Worm (Caenorhabditis elegans) whole organism, young adult: ENCODE measurements around the gene dpy-11.

Experiments
- B0035.1 ChIP-seq: sonication (generic microtip); optimal IDR thresholded peaks from 2 replicates; lab custom pipeline; 2016; ENCODE audit warnings: missing genetic modification characterization, mild to moderate bottlenecking, missing compliant biosample characterization, missing genotype, missing genetic modification reagents
- B0336.3 ChIP-seq: fragments of 200-800 bp; sonication (Bioruptor generic); IDR thresholded peaks from 2 replicates; pipeline ENCODE4 v1.3.6; 2022; ENCODE audit warnings: missing genetic modification characterization, missing compliant biosample characterization
- D2030.7 ChIP-seq: fragments of 200-800 bp; sonication (Bioruptor generic); IDR thresholded peaks from 2 replicates; pipeline ENCODE4 v1.3.6; 2022; ENCODE audit warnings: missing genetic modification reagents, missing genetic modification characterization, missing compliant biosample characterization
- F10E7.11 ChIP-seq: sonication (generic microtip); optimal IDR thresholded peaks from 2 replicates; lab custom pipeline; 2017; ENCODE audit warnings: mild to moderate bottlenecking, missing genetic modification characterization, moderate library complexity, missing compliant biosample characterization
- F22D6.2 ChIP-seq: sonication (generic microtip); optimal IDR thresholded peaks from 2 replicates; lab custom pipeline; 2016; ENCODE audit warnings: mild to moderate bottlenecking, missing genetic modification characterization, missing compliant biosample characterization
- F33H1.4 ChIP-seq: fragments of 200-800 bp; sonication (Bioruptor generic); IDR thresholded peaks from 2 replicates; pipeline ENCODE4 v1.3.6; 2022; ENCODE audit warnings: missing genetic modification reagents, missing genetic modification characterization, missing compliant biosample characterization
- K11D2.4 ChIP-seq: fragments of 200-800 bp; sonication (Bioruptor generic); IDR thresholded peaks from 2 replicates; pipeline ENCODE4 v1.3.6; 2022; ENCODE audit warnings: missing genetic modification reagents, missing genetic modification characterization, missing compliant biosample characterization
- Y56A3A.18 ChIP-seq: fragments of 200-800 bp; sonication (Bioruptor generic); IDR thresholded peaks from 2 replicates; pipeline ENCODE4 v1.3.6; 2022; ENCODE audit warnings: missing genetic modification reagents, missing genetic modification characterization, missing compliant biosample characterization
- ceh-79 ChIP-seq: sonication (generic microtip); optimal IDR thresholded peaks from 2 replicates; lab custom pipeline; 2017; ENCODE audit warnings: mild to moderate bottlenecking, missing genetic modification characterization, missing compliant biosample characterization
- ceh-91 ChIP-seq: fragments of 200-800 bp; sonication (Bioruptor generic); IDR thresholded peaks from 2 replicates; pipeline ENCODE4 v1.3.6; 2022; ENCODE audit warnings: missing genetic modification reagents, missing genetic modification characterization, missing compliant biosample characterization
- chd-7 ChIP-seq: sonication (generic microtip); optimal IDR thresholded peaks from 2 replicates; lab custom pipeline; 2016; ENCODE audit warnings: mild to moderate bottlenecking, missing genetic modification characterization, moderate library complexity, missing compliant biosample characterization
- dox-1 ChIP-seq: fragments of 200-800 bp; sonication (Bioruptor generic); IDR thresholded peaks from 2 replicates; pipeline ENCODE4 v1.3.6; 2022; ENCODE audit warnings: missing genetic modification reagents, missing genetic modification characterization, missing compliant biosample characterization
- efl-1 ChIP-seq: fragments of 150-350 bp; optimal IDR thresholded peaks from 2 replicates; lab custom pipeline; 2014; ENCODE audit warnings: missing biosample characterization, missing genetic modification reagents, missing genetic modification characterization
- egrh-3 ChIP-seq: fragments of 200-800 bp; sonication (Bioruptor generic); IDR thresholded peaks from 2 replicates; pipeline ENCODE4 v1.3.6; 2022; ENCODE audit warnings: missing genetic modification reagents, missing genetic modification characterization, missing compliant biosample characterization
- fkh-3 ChIP-seq: sonication (generic microtip); optimal IDR thresholded peaks from 2 replicates; lab custom pipeline; 2016; ENCODE audit warnings: mild to moderate bottlenecking, missing genetic modification characterization, missing compliant biosample characterization
- him-1 ChIP-seq: sonication (generic microtip); optimal IDR thresholded peaks from 2 replicates; lab custom pipeline; 2016; ENCODE audit warnings: missing genotype, missing genetic modification reagents, missing genetic modification characterization, missing compliant biosample characterization
- hmg-1.2 ChIP-seq: fragments of 200-800 bp; sonication (Bioruptor generic); IDR thresholded peaks from 2 replicates; pipeline ENCODE4 v1.3.6; 2022; ENCODE audit warnings: missing genetic modification reagents, missing genetic modification characterization, missing compliant biosample characterization
- lin-40 ChIP-seq: sonication (generic microtip); optimal IDR thresholded peaks from 2 replicates; lab custom pipeline; 2016; ENCODE audit warnings: missing genetic modification characterization, mild to moderate bottlenecking, missing compliant biosample characterization, missing genotype, missing genetic modification reagents
- lsl-1 ChIP-seq: fragments of 200-800 bp; sonication (Bioruptor generic); optimal IDR thresholded peaks from 2 replicates; lab custom pipeline; 2018; ENCODE audit warnings: mild to moderate bottlenecking, missing genetic modification characterization, moderate library complexity, missing compliant biosample characterization
- lsy-27 ChIP-seq: sonication (generic microtip); optimal IDR thresholded peaks from 2 replicates; lab custom pipeline; 2017; ENCODE audit warnings: missing genetic modification characterization, mild to moderate bottlenecking, missing compliant biosample characterization, antibody characterized with exemption, missing genotype, borderline replicate concordance; ENCODE audit not compliant: insufficient read depth
- madf-10 ChIP-seq: sonication (generic microtip); optimal IDR thresholded peaks from 2 replicates; lab custom pipeline; 2016; ENCODE audit warnings: mild to moderate bottlenecking, missing genetic modification characterization, missing compliant biosample characterization
- madf-6 ChIP-seq: fragments of 200-800 bp; sonication (Bioruptor generic); IDR thresholded peaks from 2 replicates; pipeline ENCODE4 v1.3.6; 2022; ENCODE audit warnings: missing genetic modification reagents, missing genetic modification characterization, missing compliant biosample characterization
- madf-8 ChIP-seq: fragments of 200-800 bp; sonication (Bioruptor generic); conservative IDR thresholded peaks from 2 replicates; pipeline ENCODE4 v1.3.6; 2022; ENCODE audit warnings: missing genetic modification reagents, missing genetic modification characterization, missing compliant biosample characterization
- nhr-120 ChIP-seq: fragments of 200-800 bp; sonication (Bioruptor generic); IDR thresholded peaks from 2 replicates; pipeline ENCODE4 v1.3.6; 2022; ENCODE audit warnings: missing genetic modification characterization, missing compliant biosample characterization
- nhr-80 ChIP-seq: sonication (generic microtip); optimal IDR thresholded peaks from 2 replicates; lab custom pipeline; 2016; ENCODE audit warnings: missing genetic modification characterization, missing compliant biosample characterization
- pha-4 ChIP-seq: fragments of 150-350 bp; sonication (generic microtip); optimal IDR thresholded peaks from 2 replicates; lab custom pipeline; 2014; ENCODE audit warnings: missing biosample characterization, missing genetic modification reagents, missing genetic modification characterization
- rcor-1 ChIP-seq: fragments of 200-800 bp; sonication (Bioruptor generic); IDR thresholded peaks from 2 replicates; pipeline ENCODE4 v1.3.6; 2022; ENCODE audit warnings: missing genetic modification reagents, missing genetic modification characterization, missing compliant biosample characterization
- snpc-4 ChIP-seq, 5 experiments: fragments of 150-350 bp in 1 of 5; sonication (generic microtip) in 4 of 5; optimal IDR thresholded peaks; 2 replicates each; lab custom pipeline; 2014 to 2018; ENCODE audit warnings: missing genetic modification characterization in 5 of 5, missing biosample characterization in 3 of 5, antibody characterized with exemption in 2 of 5, mild to moderate bottlenecking in 2 of 5, missing compliant biosample characterization in 2 of 5, missing genotype in 2 of 5, moderate library complexity in 2 of 5, missing genetic modification reagents in 1 of 5
- somi-1 ChIP-seq: fragments of 200-800 bp; sonication (Bioruptor generic); optimal IDR thresholded peaks from 2 replicates; lab custom pipeline; 2018; ENCODE audit warnings: mild to moderate bottlenecking, missing genetic modification characterization, missing compliant biosample characterization
- tbp1 ChIP-seq: fragments of 200-800 bp; sonication (Bioruptor generic); optimal IDR thresholded peaks from 2 replicates; lab custom pipeline; 2018; ENCODE audit warnings: mild to moderate bottlenecking, missing genetic modification characterization, missing compliant biosample characterization
- unc-62 ChIP-seq: fragments of 150-350 bp; optimal IDR thresholded peaks from 2 replicates; lab custom pipeline; 2014; ENCODE audit warnings: missing biosample characterization, missing genetic modification reagents, missing genetic modification characterization
- xnd-1 ChIP-seq: sonication (generic microtip); optimal IDR thresholded peaks from 2 replicates; lab custom pipeline; 2016; ENCODE audit warnings: missing genotype, missing genetic modification reagents, missing genetic modification characterization, missing compliant biosample characterization
- zfh-2 ChIP-seq: fragments of 200-800 bp; sonication (Bioruptor generic); conservative IDR thresholded peaks from 2 replicates; pipeline ENCODE4 v1.3.6; 2022; ENCODE audit warnings: missing genetic modification reagents, missing genetic modification characterization, missing compliant biosample characterization
- ztf-26 ChIP-seq: sonication (generic microtip); optimal IDR thresholded peaks from 2 replicates; lab custom pipeline; 2017; ENCODE audit warnings: missing genetic modification characterization, missing compliant biosample characterization
- ztf-3 ChIP-seq: fragments of 200-800 bp; sonication (Bioruptor generic); optimal IDR thresholded peaks from 2 replicates; lab custom pipeline; 2018; ENCODE audit warnings: mild to moderate bottlenecking, missing genetic modification characterization, missing compliant biosample characterization

The dpy-11 gene

ce11 chrV:6522879-6523497 lies 7.9 kb upstream of the dpy-11 start (continued):
- TF ChIP-seq unc-62 (GFP tag; lab: Kevin White, UChicago) (peak; percentile 41), xnd-1 (tag; lab: Kevin White, UChicago) (no peak), Y56A3A.18 (GFP tag; lab: Robert Waterston, UW) (no peak), F10E7.11 (tag; lab: Kevin White, UChicago) (no peak), nhr-80 (tag; lab: Kevin White, UChicago) (peak; percentile 99), fkh-3 (no peak), B0336.3 (0 out of 2 replicates have a peak, but pooled peaks have one; percentile 16), ceh-91 (GFP tag; lab: Robert Waterston, UW) (no peak), tbp1 (GFP tag; lab: Kevin White, UChicago) (peak; percentile 0)

- TF ChIP-seq hmg-1.2 (GFP tag; lab: Robert Waterston, UW) (0 out of 2 replicates have a peak, but pooled peaks have one; percentile 6), K11D2.4 (no peak), zfh-2 (peak; percentile 84), egrh-3 (peak; percentile 31; the same call in 1 of the 2 replicates), nhr-120 (GFP tag; lab: Robert Waterston, UW) (0 out of 2 replicates have a peak, but pooled peaks have one; percentile 46)
- TF ChIP-seq, all 124 proteins: peak for 4
These were observed 5.5 kb upstream of the dpy-11 start, which contains the start of the genes F46E10.2 and F46E10.18 for ce11 chrV:6520385-6521080. TSS of gene F46E10.2 (plus strand) at chrV:6520435. TSS of gene F46E10.18 (plus strand) at chrV:6521030.

ce11 chrV:6518225-6518396 lies 3.1 kb upstream of the dpy-11 start, which contains the start of gene F46E10.3:
TSS of gene F46E10.3 (plus strand) at chrV:6518297.
- no peak for TF ChIP-seq him-1
- TF ChIP-seq dox-1 (GFP tag; lab: Robert Waterston, UW) = no peak
- no peak for TF ChIP-seq chd-7 (tag; lab: Kevin White, UChicago)

ce11 chrV:6517305-6518224 lies 2.5 kb upstream of the dpy-11 start:
- 0 out of 2 replicates have a peak, but pooled peaks have one; percentile 23 for TF ChIP-seq D2030.7
- 0 out of 2 replicates have a peak, but pooled peaks have one; percentile 15 for TF ChIP-seq ceh-91 (GFP tag; lab: Robert Waterston, UW)
- TF ChIP-seq ceh-79 (tag; lab: Kevin White, UChicago) = no peak
- no peak for TF ChIP-seq nhr-120 (GFP tag; lab: Robert Waterston, UW)
- TF ChIP-seq ztf-3 (GFP tag; lab: Kevin White, UChicago) = no peak
- no peak for TF ChIP-seq madf-10
- TF ChIP-seq pha-4 (tag; lab: Kevin White, UChicago) = peak; percentile 42
- peak; percentile 75 for TF ChIP-seq F33H1.4 (GFP tag; lab: Robert Waterston, UW)
- TF ChIP-seq madf-6 (GFP tag; lab: Robert Waterston, UW) = peak; percentile 67; the same call in 1 of the 2 replicates
- TF ChIP-seq lsl-1 (GFP tag; lab: Kevin White, UChicago) = peak; percentile 76
- peak; percentile 54 for TF ChIP-seq xnd-1 (tag; lab: Kevin White, UChicago)
- peak; percentile 63 for TF ChIP-seq efl-1
- peak; percentile 1 for TF ChIP-seq F22D6.2 (tag; lab: Kevin White, UChicago)
- no peak for TF ChIP-seq B0035.1 (tag; lab: Kevin White, UChicago)
- peak; percentile 36 for TF ChIP-seq him-1
- no peak for TF ChIP-seq lsy-27 (tag; lab: Kevin White, UChicago)
- peak; percentile 35; the same call in 1 of the 2 replicates for TF ChIP-seq K11D2.4
- TF ChIP-seq lin-40 (tag; lab: Kevin White, UChicago) = peak; percentile 29
- peak; percentile 3 for TF ChIP-seq somi-1
- peak; percentile 46 for TF ChIP-seq madf-8 (GFP tag; lab: Robert Waterston, UW)
- TF ChIP-seq snpc-4 (GFP tag; optimal IDR thresholded peaks at IDR 0.05; lab: Kevin White, UChicago) = no peak
- no peak for TF ChIP-seq snpc-4 (tag; optimal IDR thresholded peaks at IDR 0.05; lab: Kevin White, UChicago)
- TF ChIP-seq rcor-1 = no peak
- peak; percentile 1 for TF ChIP-seq ztf-26 (tag; lab: Kevin White, UChicago)
